Fruit fly (Drosophila melanogaster): ENCODE data around the gene Gcn5.

The Gcn5 gene

DNA sequence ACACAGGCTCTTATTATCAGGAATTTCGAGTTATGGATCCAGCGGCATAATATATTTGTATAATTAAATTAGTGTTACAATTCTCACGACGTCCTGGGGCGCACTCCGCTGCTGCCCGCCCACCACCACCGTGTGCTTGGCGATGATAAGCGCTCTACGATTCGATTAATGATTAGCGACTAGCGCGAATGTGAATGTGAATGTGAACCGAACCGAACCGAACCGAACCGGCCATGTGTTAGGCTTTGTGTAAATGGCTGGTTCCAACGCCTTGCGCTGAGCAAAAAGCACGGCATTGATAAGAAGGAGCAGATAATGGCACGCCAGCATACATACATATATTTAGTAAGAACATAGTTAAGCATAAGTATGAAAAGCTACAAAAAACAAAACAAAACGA, 4.5 kb downstream of the Gcn5 start:
- peak; percentile 25 for TF ChIP-seq h (GFP tag; optimal IDR thresholded peaks at IDR 0.05)
- TF ChIP-seq Dif (GFP tag; optimal IDR thresholded peaks at IDR 0.05; ENCODE audit: partially characterized antibody), result peak; percentile 8
- TF ChIP-seq Rel (GFP tag; optimal IDR thresholded peaks at IDR 0.05), result no peak
- TF ChIP-seq Rel (tag; optimal IDR thresholded peaks at IDR 0.05), result peak; percentile 38
- no peak for TF ChIP-seq tai (GFP tag; optimal IDR thresholded peaks at IDR 0.05)
- no peak for TF ChIP-seq Hnf4 (GFP tag; optimal IDR thresholded peaks at IDR 0.05)
- no peak for TF ChIP-seq dmrt93B (GFP tag; optimal IDR thresholded peaks at IDR 0.05)
- no peak for TF ChIP-seq CG9705 (GFP tag; optimal IDR thresholded peaks at IDR 0.05)
- no peak for TF ChIP-seq Hr78 (GFP tag; optimal IDR thresholded peaks at IDR 0.05)

DNA sequence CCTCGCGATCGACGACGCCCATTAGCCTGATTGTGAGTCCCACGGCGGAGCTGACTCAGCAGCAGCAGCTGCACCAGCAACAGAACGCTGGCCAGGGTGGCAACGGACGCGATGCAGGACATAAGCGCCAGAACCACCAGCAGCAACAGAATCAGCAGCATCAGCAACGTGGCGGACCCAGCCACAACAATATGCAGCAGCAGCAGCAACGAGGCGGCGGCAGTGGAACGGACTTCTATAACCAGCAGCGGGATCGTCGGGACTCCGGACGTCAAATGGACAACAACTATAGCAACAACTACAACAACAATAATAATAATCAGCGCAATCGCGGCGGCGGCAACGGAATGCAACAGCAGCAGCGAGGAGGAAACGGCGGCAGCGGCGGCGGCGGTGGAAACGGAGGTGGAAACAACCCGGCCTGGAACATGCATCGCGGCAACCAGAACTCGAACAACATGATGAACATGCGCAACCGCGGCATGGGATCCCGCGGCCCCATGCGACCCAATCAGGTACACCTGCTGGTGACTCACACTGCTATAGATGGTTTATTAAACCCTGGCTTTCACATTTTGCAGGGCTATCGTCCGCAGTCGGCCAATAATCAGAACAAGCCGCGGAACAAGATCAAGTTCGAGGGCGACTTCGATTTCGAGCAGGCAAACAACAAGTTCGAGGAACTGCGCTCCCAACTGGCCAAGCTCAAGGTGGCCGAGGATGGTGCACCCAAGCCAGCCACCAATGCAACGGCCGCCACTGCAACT, 6.2 kb downstream of the Gcn5 start:
- TF ChIP-seq h (GFP tag; optimal IDR thresholded peaks at IDR 0.05), result no peak
- TF ChIP-seq Dfd (GFP tag; optimal IDR thresholded peaks at IDR 0.05), result peak; percentile 92
- TF ChIP-seq Dif (GFP tag; optimal IDR thresholded peaks at IDR 0.05; ENCODE audit: partially characterized antibody), result no peak

DNA sequence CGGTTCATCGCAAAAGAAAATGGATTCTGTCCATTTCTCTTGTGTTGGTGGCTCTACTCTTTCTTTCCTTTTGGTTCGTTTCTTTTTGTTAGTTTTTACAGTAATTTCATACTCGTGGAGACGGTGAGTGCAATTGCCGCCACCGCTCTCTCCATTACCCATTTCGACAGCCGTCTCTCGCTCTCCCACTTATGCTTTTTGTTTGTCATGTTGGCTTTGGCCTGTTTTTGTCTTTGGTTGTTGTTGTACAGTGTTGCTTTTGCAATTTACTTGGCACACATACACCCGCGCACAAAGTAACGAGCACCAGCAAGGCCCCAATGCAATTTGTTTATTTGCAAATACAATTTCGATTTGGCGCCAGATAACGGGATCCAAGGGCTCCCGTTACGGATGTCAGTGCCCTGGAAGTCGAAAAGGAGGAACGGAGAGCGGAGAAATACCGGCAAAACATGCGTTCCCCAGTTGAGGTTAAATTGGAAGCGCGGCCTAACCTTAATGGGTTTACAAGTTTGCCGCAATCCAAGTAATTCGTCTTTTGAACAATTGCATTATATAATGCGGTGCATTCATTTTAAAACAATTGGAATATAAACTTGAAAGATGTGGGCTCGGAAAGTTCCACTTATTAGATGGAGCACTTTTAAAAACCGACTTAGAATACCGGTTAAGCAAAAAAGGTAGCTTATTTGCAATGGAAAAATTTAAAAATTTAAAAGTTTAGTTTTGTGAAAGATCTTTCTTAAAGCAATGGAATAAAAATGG, 7.9 kb downstream of the Gcn5 start:
- TF ChIP-seq fru (GFP tag; optimal IDR thresholded peaks at IDR 0.05), result peak; percentile 96
- peak; percentile 24 for TF ChIP-seq OdsH (GFP tag; optimal IDR thresholded peaks at IDR 0.05)
- TF ChIP-seq CG32264 (GFP tag; optimal IDR thresholded peaks at IDR 0.05), result no peak
- peak; percentile 3 for TF ChIP-seq psq (GFP tag; optimal IDR thresholded peaks at IDR 0.05)
- no peak for TF ChIP-seq CrebA (GFP tag; optimal IDR thresholded peaks at IDR 0.05; ENCODE audit: borderline replicate concordance)
- no peak for TF ChIP-seq sv (GFP tag; optimal IDR thresholded peaks at IDR 0.05)
- TF ChIP-seq rgr (GFP tag; optimal IDR thresholded peaks at IDR 0.05), result no peak
- TF ChIP-seq pan (optimal IDR thresholded peaks at IDR 0.05), result no peak
- no peak for TF ChIP-seq h (GFP tag; optimal IDR thresholded peaks at IDR 0.05)
- TF ChIP-seq Dif (GFP tag; optimal IDR thresholded peaks at IDR 0.05; ENCODE audit: partially characterized antibody), result peak; percentile 30
- peak in 1 of 2 experiments; percentile 1 for TF ChIP-seq dl (GFP tag; optimal IDR thresholded peaks at IDR 0.05; ENCODE audit: insufficient read depth in 1 of 2, partially characterized antibody in 2 of 2)
- TF ChIP-seq Sp1 (GFP tag; optimal IDR thresholded peaks at IDR 0.05), result peak; percentile 32
- no peak for TF ChIP-seq Vsx2 (GFP tag; optimal IDR thresholded peaks at IDR 0.05; ENCODE audit: partially characterized antibody)
- no peak for TF ChIP-seq CG9705 (GFP tag; optimal IDR thresholded peaks at IDR 0.05)
- no peak for TF ChIP-seq Hnf4 (GFP tag; optimal IDR thresholded peaks at IDR 0.05)
- no peak for TF ChIP-seq br (GFP tag; optimal IDR thresholded peaks at IDR 0.05)
- TF ChIP-seq Mio (GFP tag; optimal IDR thresholded peaks at IDR 0.05), result no peak
- no peak for TF ChIP-seq lola (GFP tag; optimal IDR thresholded peaks at IDR 0.05)
- no peak for TF ChIP-seq Rel (GFP tag; optimal IDR thresholded peaks at IDR 0.05)
- TF ChIP-seq Rel (tag; optimal IDR thresholded peaks at IDR 0.05), result no peak

DNA sequence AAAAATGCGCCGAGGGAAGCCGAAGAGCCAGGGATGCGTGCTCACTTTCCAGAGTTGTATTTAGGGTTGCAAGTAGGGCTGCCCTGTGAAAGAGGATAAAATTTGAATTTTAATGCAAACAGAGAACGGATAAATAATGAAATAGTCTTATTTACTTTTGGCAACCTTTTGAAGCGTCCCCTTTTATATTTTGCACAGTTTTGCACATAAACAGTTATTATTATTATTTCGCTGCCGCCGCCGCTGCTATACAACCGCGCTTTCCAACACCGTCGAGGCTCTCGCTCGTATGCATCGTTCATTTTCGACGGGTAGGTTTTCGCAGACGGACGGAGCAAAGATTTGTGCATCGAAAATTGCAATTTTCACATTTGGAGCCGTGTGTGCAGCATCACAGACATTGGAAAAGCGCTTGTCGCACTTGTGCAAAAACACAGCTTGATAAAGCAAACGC, 9.0 kb downstream of the Gcn5 start, which contains the start of the genes sti and tral:
TSS of gene sti (minus strand) at position 54 of the 454 bp plus-strand sequence.
TSS of gene tral (plus strand) at position 298 of the 454 bp plus-strand sequence.
- TF ChIP-seq CrebA (GFP tag; optimal IDR thresholded peaks at IDR 0.05; ENCODE audit: borderline replicate concordance) (no peak), ey (GFP tag; optimal IDR thresholded peaks at IDR 0.05) (peak; percentile 90), Myc (optimal IDR thresholded peaks at IDR 0.05) (peak; percentile 80), Hr78 (GFP tag; optimal IDR thresholded peaks at IDR 0.05) (no peak), rgr (GFP tag; optimal IDR thresholded peaks at IDR 0.05) (peak; percentile 90), dsf (GFP tag; optimal IDR thresholded peaks at IDR 0.05; ENCODE audit: borderline replicate concordance) (peak; percentile 68), fru (GFP tag; optimal IDR thresholded peaks at IDR 0.05) (peak; percentile 90), usp (GFP tag; optimal IDR thresholded peaks at IDR 0.05) (no peak), dmrt93B (GFP tag; optimal IDR thresholded peaks at IDR 0.05) (peak; percentile 77), CG9705 (GFP tag; optimal IDR thresholded peaks at IDR 0.05) (peak; percentile 86), brk (GFP tag; optimal IDR thresholded peaks at IDR 0.05) (no peak), GATAd (GFP tag; optimal IDR thresholded peaks at IDR 0.05) (peak; percentile 74), Abd-B (GFP tag; optimal IDR thresholded peaks at IDR 0.05) (no peak), sage (GFP tag; optimal IDR thresholded peaks at IDR 0.05) (no peak), Sp1 (GFP tag; optimal IDR thresholded peaks at IDR 0.05) (peak; percentile 80), Mio (GFP tag; optimal IDR thresholded peaks at IDR 0.05) (no peak), N (GFP tag; optimal IDR thresholded peaks at IDR 0.05) (no peak), HLH106 (tag; optimal IDR thresholded peaks at IDR 0.05) (peak; percentile 85), psq (GFP tag; optimal IDR thresholded peaks at IDR 0.05) (peak; percentile 79), woc (GFP tag; optimal IDR thresholded peaks at IDR 0.05) (peak; percentile 58), Hr83 (GFP tag; optimal IDR thresholded peaks at IDR 0.05; ENCODE audit: poor library complexity, severe bottlenecking) (peak; percentile 72), dl (GFP tag; optimal IDR thresholded peaks at IDR 0.05; ENCODE audit: insufficient read depth in 1 of 2, partially characterized antibody in 2 of 2) (no peak), h (GFP tag; optimal IDR thresholded peaks at IDR 0.05) (peak; percentile 93), jim (GFP tag; optimal IDR thresholded peaks at IDR 0.05) (peak; percentile 30), Vsx2 (GFP tag; optimal IDR thresholded peaks at IDR 0.05; ENCODE audit: partially characterized antibody) (no peak), foxo (GFP tag; optimal IDR thresholded peaks at IDR 0.05) (peak; percentile 5 to 93), sv (GFP tag; optimal IDR thresholded peaks at IDR 0.05) (peak; percentile 93), OdsH (GFP tag; optimal IDR thresholded peaks at IDR 0.05) (peak; percentile 83), tai (GFP tag; optimal IDR thresholded peaks at IDR 0.05) (no peak), Rel (GFP tag; optimal IDR thresholded peaks at IDR 0.05) (peak; percentile 23), Rel (tag; optimal IDR thresholded peaks at IDR 0.05) (peak; percentile 50)

All from whole organism, wandering third instar larva.